Worm (Caenorhabditis elegans): ENCODE measurements around the gene lgc-49.

DNA sequence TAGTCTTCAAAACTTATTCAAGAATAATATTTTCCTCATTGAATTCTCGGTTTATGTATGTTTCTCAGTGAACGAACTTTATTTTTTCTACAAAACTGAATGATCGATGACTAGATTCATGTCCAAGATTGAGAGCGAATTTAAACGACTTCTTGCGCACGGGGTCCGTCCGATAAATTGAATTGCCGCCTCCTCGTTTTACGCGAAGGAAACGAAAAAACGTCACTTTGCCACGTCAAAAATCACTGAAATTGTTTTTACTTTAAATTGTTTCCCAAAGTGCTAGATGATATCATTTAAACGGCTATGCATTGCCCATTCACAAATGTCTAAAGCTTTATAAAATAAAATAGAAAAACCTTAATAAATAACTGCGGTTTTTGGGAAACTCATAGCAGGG, 23.3 kb upstream of the lgc-49 start:
- TF ChIP-seq ceh-62 (tag; optimal IDR thresholded peaks at IDR 0.05) (no peak), unc-130 (GFP tag; optimal IDR thresholded peaks at IDR 0.05) (no peak), nhr-28 (tag; optimal IDR thresholded peaks at IDR 0.05) (no peak)
